Worm (Caenorhabditis elegans) whole organism, mixed stage, embryonic: Measurements from ENCODE around the gene cyp-33C5.

Experiments used
- bed-3 ChIP-seq: fragments of 200-800 bp; sonication (Bioruptor generic); optimal IDR thresholded peaks from 3 replicates; lab custom pipeline; 2018; ENCODE audit warnings: mild to moderate bottlenecking, missing genetic modification characterization, moderate library complexity, missing compliant biosample characterization
- blmp-1 ChIP-seq: fragments of 150-350 bp; optimal IDR thresholded peaks from 2 replicates; lab custom pipeline; 2014; ENCODE audit warnings: missing biosample characterization, missing genetic modification characterization
- ceh-39 ChIP-seq: fragments of 150-350 bp; optimal IDR thresholded peaks from 2 replicates; lab custom pipeline; 2014; ENCODE audit warnings: missing biosample characterization, missing genetic modification characterization
- ces-1 ChIP-seq: fragments of 150-350 bp; optimal IDR thresholded peaks from 2 replicates; lab custom pipeline; 2014; ENCODE audit warnings: missing biosample characterization, missing genetic modification reagents, missing genetic modification characterization
- cnd-1 ChIP-seq: fragments of 200-800 bp; sonication (Bioruptor generic); optimal IDR thresholded peaks from 2 replicates; lab custom pipeline; 2018; ENCODE audit warnings: mild to moderate bottlenecking, missing genetic modification characterization, missing compliant biosample characterization
- flh-1 ChIP-seq: fragments of 200-800 bp; sonication (Bioruptor generic); optimal IDR thresholded peaks from 2 replicates; lab custom pipeline; 2018; ENCODE audit warnings: mild to moderate bottlenecking, missing genetic modification characterization, moderate library complexity, missing compliant biosample characterization
- ham-2 ChIP-seq: fragments of 200-800 bp; sonication (Bioruptor generic); optimal IDR thresholded peaks from 2 replicates; lab custom pipeline; 2018; ENCODE audit warnings: mild to moderate bottlenecking, missing genetic modification characterization, missing compliant biosample characterization
- hlh-1 ChIP-seq: fragments of 150-350 bp; optimal IDR thresholded peaks from 2 replicates; lab custom pipeline; 2014; ENCODE audit warnings: missing biosample characterization, missing genetic modification reagents, missing genetic modification characterization
- lin-13 ChIP-seq: fragments of 150-350 bp; optimal IDR thresholded peaks from 2 replicates; lab custom pipeline; 2014; ENCODE audit warnings: missing biosample characterization, missing genetic modification characterization
- lin-32 ChIP-seq: fragments of 200-800 bp; sonication (Bioruptor generic); optimal IDR thresholded peaks from 2 replicates; lab custom pipeline; 2018; ENCODE audit warnings: mild to moderate bottlenecking, missing genetic modification characterization, missing compliant biosample characterization
- lsy-2 ChIP-seq: fragments of 150-350 bp; optimal IDR thresholded peaks from 2 replicates; lab custom pipeline; 2014; ENCODE audit warnings: missing biosample characterization, missing genetic modification characterization
- mab-5 ChIP-seq: fragments of 150-350 bp; optimal IDR thresholded peaks from 2 replicates; lab custom pipeline; 2014; ENCODE audit warnings: missing biosample characterization, missing genetic modification characterization
- mep-1 ChIP-seq: fragments of 150-350 bp; optimal IDR thresholded peaks from 2 replicates; lab custom pipeline; 2017; ENCODE audit warnings: missing biosample characterization, missing genetic modification reagents, missing genetic modification characterization, inconsistent platforms
- nhr-12 ChIP-seq: fragments of 150-350 bp; optimal IDR thresholded peaks from 2 replicates; lab custom pipeline; 2014; ENCODE audit warnings: missing biosample characterization, missing genetic modification characterization
- nhr-237 ChIP-seq: fragments of 150-350 bp; optimal IDR thresholded peaks from 2 replicates; lab custom pipeline; 2014; ENCODE audit warnings: missing biosample characterization, missing genetic modification characterization
- nhr-28 ChIP-seq: fragments of 150-350 bp; optimal IDR thresholded peaks from 2 replicates; lab custom pipeline; 2014; ENCODE audit warnings: missing biosample characterization, missing genetic modification characterization
- nhr-76 ChIP-seq: sonication (generic microtip); optimal IDR thresholded peaks from 2 replicates; lab custom pipeline; 2017; ENCODE audit warnings: missing biosample characterization, missing genetic modification characterization
- pha-4 ChIP-seq: fragments of 150-350 bp; optimal IDR thresholded peaks from 2 replicates; lab custom pipeline; 2018; ENCODE audit warnings: missing biosample characterization, missing genetic modification reagents, missing genetic modification characterization
- sem-2 ChIP-seq: fragments of 200-800 bp; sonication (Bioruptor generic); optimal IDR thresholded peaks from 2 replicates; lab custom pipeline; 2018; ENCODE audit warnings: mild to moderate bottlenecking, missing genetic modification characterization, missing compliant biosample characterization
- snpc-4 ChIP-seq: fragments of 150-350 bp; optimal IDR thresholded peaks from 2 replicates; lab custom pipeline; 2014; ENCODE audit warnings: missing biosample characterization, missing genetic modification characterization
- sptf-1 ChIP-seq: sonication (generic microtip); optimal IDR thresholded peaks from 2 replicates; lab custom pipeline; 2017; ENCODE audit warnings: mild to moderate bottlenecking, missing genetic modification characterization, moderate library complexity, missing compliant biosample characterization
- tbx-8 ChIP-seq: fragments of 200-800 bp; sonication (Bioruptor generic); optimal IDR thresholded peaks from 2 replicates; lab custom pipeline; 2018; ENCODE audit warnings: mild to moderate bottlenecking, missing genetic modification characterization, moderate library complexity, missing compliant biosample characterization
- unc-120 ChIP-seq: sonication (generic microtip); optimal IDR thresholded peaks from 2 replicates; lab custom pipeline; 2017; ENCODE audit warnings: missing genetic modification characterization, missing compliant biosample characterization; ENCODE audit not compliant: poor library complexity, severe bottlenecking
- zip-8 ChIP-seq: fragments of 150-350 bp; optimal IDR thresholded peaks from 2 replicates; lab custom pipeline; 2014; ENCODE audit warnings: missing biosample characterization, missing genetic modification characterization
- ztf-11 ChIP-seq: fragments of 150-350 bp; optimal IDR thresholded peaks from 2 replicates; lab custom pipeline; 2014; ENCODE audit warnings: missing biosample characterization, missing genetic modification characterization

cyp-33C5 gene

ce11 chrV:2285107-2285506, 40.3 kb downstream of the cyp-33C5 start, which contains the start of gene nhr-227:
nhr-227 (plus strand) TSS chrV:2285432.
- TF ChIP-seq pha-4 (tag; lab: Kevin White, UChicago) (no peak), nhr-76 (tag; lab: Kevin White, UChicago) (no peak), nhr-237 (no peak), flh-1 (no peak), zip-8 (tag; lab: Kevin White, UChicago) (no peak), ham-2 (no peak)
- TF ChIP-seq, all 35 proteins: peak for 0

DNA sequence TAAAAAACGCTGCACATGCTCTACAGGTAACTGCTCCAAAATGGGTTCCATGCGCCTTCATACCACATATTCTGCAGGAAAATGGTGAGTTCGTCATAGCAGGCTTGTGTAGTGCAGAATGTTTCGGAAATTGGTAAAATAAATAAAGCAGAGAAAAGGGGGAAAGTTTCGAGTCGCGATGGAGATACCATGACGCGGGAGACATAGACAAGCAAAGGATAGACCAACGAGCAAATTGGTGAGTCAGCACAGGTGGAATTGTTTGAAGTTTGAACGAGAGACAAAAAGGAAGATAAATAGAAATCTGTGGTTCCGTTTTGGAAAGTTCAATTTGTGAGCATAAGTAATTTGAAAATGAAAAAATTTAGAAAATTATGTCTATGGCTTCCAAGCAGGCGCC, 45.5 kb downstream of the cyp-33C5 start, which contains the start of gene nhr-225:
nhr-225 (minus strand) TSS at position 146 of the 400 bp plus-strand sequence.
- TF ChIP-seq nhr-12 = no peak
- TF ChIP-seq, all 35 proteins: peak for 0

- TF ChIP-seq hlh-1 (no peak), lin-13 (tag; lab: Kevin White, UChicago) (no peak), ham-2 (no peak), ceh-39 (tag; lab: Kevin White, UChicago) (no peak), cnd-1 (tag; lab: Kevin White, UChicago) (no peak), nhr-237 (no peak), lsy-2 (tag; lab: Kevin White, UChicago) (no peak), flh-1 (no peak), ces-1 (GFP tag; lab: Kevin White, UChicago) (no peak), mep-1 (no peak), tbx-8 (GFP tag; lab: Kevin White, UChicago) (no peak), nhr-76 (tag; lab: Kevin White, UChicago) (no peak), nhr-28 (tag; lab: Kevin White, UChicago) (no peak), mab-5 (tag; lab: Kevin White, UChicago) (no peak), snpc-4 (tag; lab: Kevin White, UChicago) (no peak), sem-2 (GFP tag; lab: Kevin White, UChicago) (no peak)
These were observed 47.4 kb downstream of the cyp-33C5 start, which contains the start of gene nhr-115 for ce11 chrV:2292240-2292639. nhr-115 (plus strand) TSS chrV:2292540.

- TF ChIP-seq ces-1 (GFP tag; lab: Kevin White, UChicago) (no peak), hlh-1 (no peak), ham-2 (no peak), pha-4 (tag; lab: Kevin White, UChicago) (no peak), nhr-237 (no peak), unc-120 (no peak), sptf-1 (tag; lab: Kevin White, UChicago) (no peak), lin-32 (no peak), lsy-2 (tag; lab: Kevin White, UChicago) (no peak), ztf-11 (tag; lab: Kevin White, UChicago) (no peak), nhr-12 (no peak), bed-3 (GFP tag; lab: Kevin White, UChicago) (no peak), ceh-39 (tag; lab: Kevin White, UChicago) (no peak), mep-1 (no peak), blmp-1 (tag; lab: Kevin White, UChicago) (no peak), lin-13 (tag; lab: Kevin White, UChicago) (no peak), flh-1 (no peak), nhr-28 (tag; lab: Kevin White, UChicago) (no peak)
These were observed 49.8 kb downstream of the cyp-33C5 start, which contains the start of gene nhr-226 for ce11 chrV:2294577-2294976. nhr-226 (plus strand) TSS chrV:2294877.
